Fruit fly (Drosophila melanogaster): ENCODE measurements around the gene Jon25Bii.

Gene Jon25Bii

dm6 chr2L:4945300-4945699, 7.6 kb downstream of the Jon25Bii start, which contains the start of the genes mRpL24 and betaggt-I:
TSS of gene mRpL24 (minus strand) at chr2L:4945361.
TSS of gene betaggt-I (plus strand) at chr2L:4945579.
- TF ChIP-seq CG17801 (GFP tag; optimal IDR thresholded peaks at IDR 0.05; ENCODE audit: partially characterized antibody): peak; percentile 98

DNA sequence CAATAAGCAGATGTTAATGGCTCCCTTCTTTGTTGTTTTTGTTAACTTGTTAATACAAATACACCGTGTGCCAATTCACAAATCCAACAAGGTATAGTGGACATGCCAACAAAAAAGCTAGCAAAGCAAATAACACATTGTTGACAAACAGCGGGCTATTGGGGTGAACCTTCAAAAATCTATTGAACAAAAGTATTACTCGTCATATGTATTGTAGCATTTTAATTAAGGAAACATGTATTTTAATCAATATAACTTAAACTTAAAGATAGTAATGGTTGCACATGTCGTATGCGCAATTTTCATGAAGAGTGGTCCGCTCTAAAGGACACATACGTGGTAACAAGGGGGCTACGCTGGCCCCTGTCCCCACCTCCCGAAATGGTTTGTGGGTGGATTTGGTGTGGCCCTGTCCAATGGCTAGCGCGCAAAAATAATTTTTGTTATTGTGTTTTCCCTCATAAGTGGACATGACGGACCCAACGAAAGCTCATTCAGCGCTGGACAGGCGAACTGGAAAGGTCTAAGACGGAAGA, 10.6 kb downstream of the Jon25Bii start, which contains the start of gene synr:
Gene synr, plus strand, starts transcription at position 486 of the 536 bp plus-strand sequence.
- no peak for TF ChIP-seq CG17801 (GFP tag; optimal IDR thresholded peaks at IDR 0.05; ENCODE audit: partially characterized antibody)

DNA sequence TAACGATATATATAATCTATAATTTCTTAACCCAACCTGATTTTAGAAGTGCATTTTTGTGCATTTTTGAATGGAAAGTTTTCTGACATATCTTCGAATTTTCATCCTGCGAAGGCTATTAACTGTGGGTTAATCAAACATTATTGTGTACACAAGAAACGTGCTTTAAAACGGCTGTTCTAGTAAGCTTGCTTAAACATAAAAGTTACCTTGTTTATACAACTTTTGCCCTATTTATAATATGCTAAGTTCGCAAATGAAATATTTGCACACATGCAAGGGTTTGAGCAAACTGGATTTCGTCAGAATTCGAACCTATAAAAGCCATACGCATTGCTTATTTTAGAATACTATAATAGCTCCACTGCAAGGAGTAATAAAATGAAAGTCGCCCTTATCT, 15.9 kb downstream of the Jon25Bii start, which contains the start of gene Sgs1:
Gene Sgs1, plus strand, starts transcription at position 350 of the 400 bp plus-strand sequence.
- TF ChIP-seq CG17801 (GFP tag; optimal IDR thresholded peaks at IDR 0.05; ENCODE audit: partially characterized antibody): no peak

dm6 chr2L:4936325-4936869, 16.5 kb downstream of the Jon25Bii start, which contains the start of gene hoe2:
TSS of gene hoe2 (minus strand) at chr2L:4936450.
- TF ChIP-seq CG17801 (GFP tag; optimal IDR thresholded peaks at IDR 0.05; ENCODE audit: partially characterized antibody): no peak

- TF ChIP-seq CG17801 (GFP tag; optimal IDR thresholded peaks at IDR 0.05; ENCODE audit: partially characterized antibody): no peak
These were observed 20.7 kb downstream of the Jon25Bii start, which contains the start of gene hoe1 for dm6 chr2L:4932284-4932683. TSS of gene hoe1 (minus strand) at chr2L:4932384.

- no peak for TF ChIP-seq CG17801 (GFP tag; optimal IDR thresholded peaks at IDR 0.05; ENCODE audit: partially characterized antibody)
These were observed 22.4 kb downstream of the Jon25Bii start for dm6 chr2L:4930541-4930940.

- no peak for TF ChIP-seq CG17801 (GFP tag; optimal IDR thresholded peaks at IDR 0.05; ENCODE audit: partially characterized antibody)
These were observed 24.6 kb downstream of the Jon25Bii start for dm6 chr2L:4928340-4928739.

DNA sequence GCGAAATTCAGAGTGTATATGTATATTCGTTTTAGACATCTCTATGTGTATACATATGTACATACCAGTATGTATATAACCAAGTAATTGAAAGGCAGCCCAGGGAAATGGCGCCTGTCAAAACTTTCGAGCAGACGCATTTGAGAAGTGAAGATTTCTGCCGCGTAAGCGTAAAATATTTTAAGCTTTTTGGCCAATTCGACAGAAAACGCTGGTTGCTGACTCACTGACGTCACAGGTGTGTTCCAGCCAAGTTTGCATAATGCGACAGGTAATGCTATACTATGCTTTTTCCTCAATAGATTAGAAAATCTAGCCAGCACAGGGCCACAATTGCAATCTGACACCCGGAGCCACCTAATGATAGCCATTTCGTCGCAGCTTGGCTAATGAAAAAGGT, 36.2 kb downstream of the Jon25Bii start:
- no peak for TF ChIP-seq CG17801 (GFP tag; optimal IDR thresholded peaks at IDR 0.05; ENCODE audit: partially characterized antibody)

dm6 chr2L:4915715-4916153, 37.2 kb downstream of the Jon25Bii start:
- peak; percentile 99 for TF ChIP-seq CG17801 (GFP tag; optimal IDR thresholded peaks at IDR 0.05; ENCODE audit: partially characterized antibody)

DNA sequence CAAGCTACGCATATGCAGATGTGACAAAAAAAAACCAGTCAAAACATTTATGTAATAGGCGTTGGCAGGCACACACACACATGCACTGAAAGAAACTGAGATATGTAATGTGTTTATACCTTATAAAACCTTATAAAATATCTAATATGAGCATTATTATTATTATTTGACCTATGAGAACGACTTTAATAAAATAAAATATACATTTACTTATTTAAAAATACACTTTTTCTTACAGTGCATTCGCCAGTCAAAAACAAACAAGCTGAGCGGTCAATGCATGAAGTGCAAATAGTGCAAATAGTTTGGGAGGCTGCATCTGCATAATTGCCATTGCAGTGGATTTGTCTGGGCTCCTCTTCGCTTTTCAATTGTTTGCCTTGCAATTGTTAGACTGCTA, 45.0 kb downstream of the Jon25Bii start:
- peak; percentile 79 for TF ChIP-seq CG17801 (GFP tag; optimal IDR thresholded peaks at IDR 0.05; ENCODE audit: partially characterized antibody)

- TF ChIP-seq CG17801 (GFP tag; optimal IDR thresholded peaks at IDR 0.05; ENCODE audit: partially characterized antibody): peak; percentile 64
These were observed 46.2 kb downstream of the Jon25Bii start, which contains the start of gene snsl for dm6 chr2L:4906546-4907250. TSS of gene snsl (minus strand) at chr2L:4906762.

dm6 chr2L:4905365-4906280, 47.3 kb downstream of the Jon25Bii start:
- no peak for TF ChIP-seq CG17801 (GFP tag; optimal IDR thresholded peaks at IDR 0.05; ENCODE audit: partially characterized antibody)

DNA sequence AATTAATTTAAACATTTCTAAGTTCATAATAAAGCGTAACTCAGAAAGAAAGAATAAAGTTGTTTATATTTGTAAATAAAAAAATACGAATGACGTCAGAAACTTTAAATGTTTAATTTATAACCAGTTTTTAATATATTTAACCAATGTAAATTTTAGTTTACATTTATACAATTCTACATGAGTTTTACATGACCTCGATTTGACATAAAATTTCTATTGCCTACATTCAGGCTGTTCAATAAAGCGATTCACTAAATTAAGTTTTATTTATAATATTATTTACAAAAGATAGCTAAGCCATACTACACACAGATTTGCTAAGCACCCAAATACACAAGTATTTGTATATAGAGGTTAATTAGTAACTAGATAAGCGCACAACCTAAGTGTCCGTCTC, 49.1 kb downstream of the Jon25Bii start:
- TF ChIP-seq CG17801 (GFP tag; optimal IDR thresholded peaks at IDR 0.05; ENCODE audit: partially characterized antibody): no peak

Measured in ovary, adult (tissue).